Worm (Caenorhabditis elegans): ENCODE measurements around the gene C06E7.2.

C06E7.2 gene

ce11 chrIV:5839178-5839577, at the start of gene C06E7.2:
TSS of gene C06E7.2 (plus strand) at chrIV:5839478.
- TF ChIP-seq cog-1 (tag; optimal IDR thresholded peaks at IDR 0.05): no peak
- no peak for TF ChIP-seq klf-2 (GFP tag; conservative IDR thresholded peaks at IDR 0.05)
- TF ChIP-seq med-1 (GFP tag; optimal IDR thresholded peaks at IDR 0.05; ENCODE audit: insufficient read depth): no peak
- no peak for TF ChIP-seq T22C8.4 (GFP tag; IDR thresholded peaks at IDR 0.05)
- TF ChIP-seq tab-1 (GFP tag; IDR thresholded peaks at IDR 0.05): no peak
- no peak for TF ChIP-seq ref-1 (GFP tag; conservative IDR thresholded peaks at IDR 0.05)
- no peak for TF ChIP-seq ztf-23 (GFP tag; IDR thresholded peaks at IDR 0.05)
- no peak for TF ChIP-seq ztf-29 (GFP tag; IDR thresholded peaks at IDR 0.05)
- no peak for TF ChIP-seq flt-1 (GFP tag; IDR thresholded peaks at IDR 0.05)

- TF ChIP-seq ref-1 (GFP tag; conservative IDR thresholded peaks at IDR 0.05): no peak
Measured at ce11 chrIV:5790993-5791392, 48.3 kb upstream of the C06E7.2 start, which contains the start of gene C31H1.2. TSS of gene C31H1.2 (plus strand) at chrIV:5791293.

ce11 chrIV:5795495-5795894, 43.8 kb upstream of the C06E7.2 start:
- TF ChIP-seq cog-1 (tag; optimal IDR thresholded peaks at IDR 0.05) (no peak), flt-1 (GFP tag; IDR thresholded peaks at IDR 0.05) (no peak), ref-1 (GFP tag; conservative IDR thresholded peaks at IDR 0.05) (no peak), ztf-23 (GFP tag; IDR thresholded peaks at IDR 0.05) (no peak), med-1 (GFP tag; optimal IDR thresholded peaks at IDR 0.05; ENCODE audit: insufficient read depth) (no peak), ztf-29 (GFP tag; IDR thresholded peaks at IDR 0.05) (no peak), tab-1 (GFP tag; IDR thresholded peaks at IDR 0.05) (no peak), klf-2 (GFP tag; conservative IDR thresholded peaks at IDR 0.05) (no peak), T22C8.4 (GFP tag; IDR thresholded peaks at IDR 0.05) (no peak)

- TF ChIP-seq flt-1 (GFP tag; IDR thresholded peaks at IDR 0.05): no peak
- TF ChIP-seq klf-2 (GFP tag; conservative IDR thresholded peaks at IDR 0.05): no peak
- TF ChIP-seq tab-1 (GFP tag; IDR thresholded peaks at IDR 0.05): no peak
- no peak for TF ChIP-seq T22C8.4 (GFP tag; IDR thresholded peaks at IDR 0.05)
- no peak for TF ChIP-seq cog-1 (tag; optimal IDR thresholded peaks at IDR 0.05)
- TF ChIP-seq ztf-29 (GFP tag; IDR thresholded peaks at IDR 0.05): no peak
Measured at ce11 chrIV:5796694-5797093, 42.6 kb upstream of the C06E7.2 start, which contains the start of gene C31H1.5. TSS of gene C31H1.5 (minus strand) at chrIV:5796794.

ce11 chrIV:5797153-5797552, 42.1 kb upstream of the C06E7.2 start, which contains the start of gene C31H1.1:
TSS of gene C31H1.1 (plus strand) at chrIV:5797453.
- TF ChIP-seq ztf-29 (GFP tag; IDR thresholded peaks at IDR 0.05) (no peak), ref-1 (GFP tag; conservative IDR thresholded peaks at IDR 0.05) (no peak), flt-1 (GFP tag; IDR thresholded peaks at IDR 0.05) (no peak), tab-1 (GFP tag; IDR thresholded peaks at IDR 0.05) (no peak), ztf-23 (GFP tag; IDR thresholded peaks at IDR 0.05) (no peak), klf-2 (GFP tag; conservative IDR thresholded peaks at IDR 0.05) (no peak), cog-1 (tag; optimal IDR thresholded peaks at IDR 0.05) (no peak), T22C8.4 (GFP tag; IDR thresholded peaks at IDR 0.05) (no peak), med-1 (GFP tag; optimal IDR thresholded peaks at IDR 0.05; ENCODE audit: insufficient read depth) (no peak)

ce11 chrIV:5799577-5799976, 39.7 kb upstream of the C06E7.2 start:
- no peak for TF ChIP-seq flt-1 (GFP tag; IDR thresholded peaks at IDR 0.05)
- no peak for TF ChIP-seq ref-1 (GFP tag; conservative IDR thresholded peaks at IDR 0.05)
- no peak for TF ChIP-seq tab-1 (GFP tag; IDR thresholded peaks at IDR 0.05)
- no peak for TF ChIP-seq klf-2 (GFP tag; conservative IDR thresholded peaks at IDR 0.05)
- no peak for TF ChIP-seq ztf-29 (GFP tag; IDR thresholded peaks at IDR 0.05)
- no peak for TF ChIP-seq cog-1 (tag; optimal IDR thresholded peaks at IDR 0.05)
- no peak for TF ChIP-seq ztf-23 (GFP tag; IDR thresholded peaks at IDR 0.05)
- TF ChIP-seq T22C8.4 (GFP tag; IDR thresholded peaks at IDR 0.05): no peak
- TF ChIP-seq med-1 (GFP tag; optimal IDR thresholded peaks at IDR 0.05; ENCODE audit: insufficient read depth): no peak

- TF ChIP-seq T22C8.4 (GFP tag; IDR thresholded peaks at IDR 0.05) (no peak), klf-2 (GFP tag; conservative IDR thresholded peaks at IDR 0.05) (no peak), ztf-23 (GFP tag; IDR thresholded peaks at IDR 0.05) (no peak), cog-1 (tag; optimal IDR thresholded peaks at IDR 0.05) (no peak), flt-1 (GFP tag; IDR thresholded peaks at IDR 0.05) (no peak), ref-1 (GFP tag; conservative IDR thresholded peaks at IDR 0.05) (no peak), ztf-29 (GFP tag; IDR thresholded peaks at IDR 0.05) (no peak), med-1 (GFP tag; optimal IDR thresholded peaks at IDR 0.05; ENCODE audit: insufficient read depth) (no peak)
Measured at ce11 chrIV:5803510-5804013, 35.7 kb upstream of the C06E7.2 start.

DNA sequence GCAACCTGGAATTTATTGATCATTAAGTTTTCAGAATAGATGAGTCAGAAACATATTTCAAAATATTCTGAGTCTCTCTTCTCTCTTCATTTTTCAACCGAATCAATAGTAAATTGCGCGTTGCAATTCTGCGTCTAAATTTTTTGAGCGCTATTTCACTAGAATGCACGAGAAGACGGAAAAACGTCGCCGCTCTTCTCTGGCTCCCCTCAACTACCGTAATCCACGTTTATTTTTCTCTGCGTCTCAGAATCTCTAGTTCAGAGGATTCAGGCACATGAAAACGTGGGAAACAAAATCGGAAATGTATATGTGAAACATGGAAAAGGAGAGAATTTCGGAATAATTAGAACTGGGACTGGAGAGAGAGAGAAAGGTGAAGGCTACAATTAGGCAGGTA, 33.8 kb upstream of the C06E7.2 start:
- TF ChIP-seq T22C8.4 (GFP tag; IDR thresholded peaks at IDR 0.05) (no peak), tab-1 (GFP tag; IDR thresholded peaks at IDR 0.05) (no peak), ref-1 (GFP tag; conservative IDR thresholded peaks at IDR 0.05) (no peak), flt-1 (GFP tag; IDR thresholded peaks at IDR 0.05) (no peak), klf-2 (GFP tag; conservative IDR thresholded peaks at IDR 0.05) (no peak)

DNA sequence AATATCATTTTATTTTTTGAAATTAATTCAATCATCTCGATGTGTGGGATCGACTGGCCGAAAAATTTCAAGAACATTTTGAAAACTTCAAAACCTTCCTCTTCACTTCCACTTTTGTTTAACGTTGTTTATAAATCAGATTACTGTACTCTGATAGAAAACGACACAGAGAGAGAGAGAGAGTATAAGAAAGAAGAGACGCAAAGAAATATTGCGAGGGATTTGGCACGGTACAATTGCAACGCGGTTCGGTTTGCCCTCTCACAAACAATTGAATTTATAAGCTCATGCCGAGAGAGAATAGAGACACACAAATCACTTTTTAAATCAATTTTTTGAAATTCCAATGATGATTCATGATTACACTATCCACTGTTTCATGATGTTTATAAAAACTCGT, 32.9 kb upstream of the C06E7.2 start:
- TF ChIP-seq ref-1 (GFP tag; conservative IDR thresholded peaks at IDR 0.05) (no peak), cog-1 (tag; optimal IDR thresholded peaks at IDR 0.05) (no peak), klf-2 (GFP tag; conservative IDR thresholded peaks at IDR 0.05) (no peak), tab-1 (GFP tag; IDR thresholded peaks at IDR 0.05) (no peak), T22C8.4 (GFP tag; IDR thresholded peaks at IDR 0.05) (no peak), flt-1 (GFP tag; IDR thresholded peaks at IDR 0.05) (no peak), med-1 (GFP tag; optimal IDR thresholded peaks at IDR 0.05; ENCODE audit: insufficient read depth) (no peak), ztf-29 (GFP tag; IDR thresholded peaks at IDR 0.05) (no peak), ztf-23 (GFP tag; IDR thresholded peaks at IDR 0.05) (no peak)

DNA sequence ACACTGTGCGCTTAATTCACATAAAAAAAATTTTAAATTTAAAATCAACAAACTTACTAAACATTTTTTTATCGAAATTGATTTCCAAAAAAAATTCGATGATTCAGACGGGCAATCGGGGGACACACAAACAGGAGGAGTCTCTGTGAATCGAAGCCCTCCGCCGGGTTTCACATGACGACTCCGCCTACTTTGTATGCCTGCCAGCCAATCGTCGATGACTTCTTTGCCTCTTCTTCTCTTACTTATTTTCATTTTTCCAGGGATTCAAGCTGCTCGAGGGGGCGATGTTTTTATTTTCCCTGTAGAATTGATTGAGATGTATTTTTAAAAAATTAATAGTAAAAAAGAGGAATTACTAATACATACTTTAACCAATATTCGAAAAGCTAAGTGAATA, 32.4 kb upstream of the C06E7.2 start, which contains the start of gene lntl-1:
TSS of gene lntl-1 (minus strand) at position 185 of the 400 bp plus-strand sequence.
- no peak for TF ChIP-seq klf-2 (GFP tag; conservative IDR thresholded peaks at IDR 0.05)
- no peak for TF ChIP-seq cog-1 (tag; optimal IDR thresholded peaks at IDR 0.05)
- no peak for TF ChIP-seq tab-1 (GFP tag; IDR thresholded peaks at IDR 0.05)
- TF ChIP-seq ref-1 (GFP tag; conservative IDR thresholded peaks at IDR 0.05): no peak
- TF ChIP-seq flt-1 (GFP tag; IDR thresholded peaks at IDR 0.05): no peak
- no peak for TF ChIP-seq med-1 (GFP tag; optimal IDR thresholded peaks at IDR 0.05; ENCODE audit: insufficient read depth)
- no peak for TF ChIP-seq T22C8.4 (GFP tag; IDR thresholded peaks at IDR 0.05)
- no peak for TF ChIP-seq ztf-29 (GFP tag; IDR thresholded peaks at IDR 0.05)
- no peak for TF ChIP-seq ztf-23 (GFP tag; IDR thresholded peaks at IDR 0.05)
